Fruit fly (Drosophila melanogaster) whole organism, embryonic: ENCODE measurements around the gene Amacr.

Experiments used
- Aef1 ChIP-seq: fragments of 200-800 bp; sonication (Bioruptor generic); IDR thresholded peaks from 3 replicates; pipeline ENCODE4 v1.3.6; 2022; ENCODE audit warnings: missing biosample characterization, missing genetic modification characterization
- Antp ChIP-seq: fragments of 200-800 bp; sonication (Bioruptor generic); optimal IDR thresholded peaks from 3 replicates; lab custom pipeline; 2016; ENCODE audit warnings: missing biosample characterization, missing genetic modification characterization
- B-H2 ChIP-seq: fragments of 200-800 bp; sonication (Bioruptor generic); optimal IDR thresholded peaks from 2 replicates; lab custom pipeline; 2018; ENCODE audit warnings: missing biosample characterization, mild to moderate bottlenecking, missing genetic modification characterization
- CG10267 ChIP-seq: fragments of 200-800 bp; sonication (Bioruptor generic); optimal IDR thresholded peaks from 2 replicates; lab custom pipeline; 2018; ENCODE audit warnings: missing biosample characterization, mild to moderate bottlenecking, missing genetic modification characterization, moderate library complexity
- CG10462 ChIP-seq: fragments of 200-800 bp; sonication (Bioruptor generic); optimal IDR thresholded peaks from 2 replicates; lab custom pipeline; 2016; ENCODE audit warnings: missing biosample characterization, missing genetic modification characterization
- CG10654 ChIP-seq: fragments of 200-800 bp; sonication (Bioruptor generic); optimal IDR thresholded peaks from 2 replicates; lab custom pipeline; 2016; ENCODE audit warnings: missing biosample characterization, missing genetic modification characterization
- CG14014 ChIP-seq: fragments of 200-800 bp; sonication (Bioruptor generic); IDR thresholded peaks from 2 replicates; pipeline ENCODE4 v1.3.6; 2022; ENCODE audit warnings: missing biosample characterization, missing genetic modification characterization
- CG15514 ChIP-seq: fragments of 200-800 bp; sonication (Bioruptor generic); optimal IDR thresholded peaks from 3 replicates; lab custom pipeline; 2017; ENCODE audit warnings: missing biosample characterization, missing genetic modification characterization, mild to moderate bottlenecking, moderate library complexity, missing genetic modification reagents
- CG17912 ChIP-seq: fragments of 200-800 bp; sonication (Bioruptor generic); optimal IDR thresholded peaks from 2 replicates; lab custom pipeline; 2018; ENCODE audit warnings: missing biosample characterization, mild to moderate bottlenecking, missing genetic modification characterization
- CG2116 ChIP-seq: fragments of 200-800 bp; sonication (Bioruptor generic); optimal IDR thresholded peaks from 3 replicates; lab custom pipeline; 2018; ENCODE audit warnings: missing biosample characterization, mild to moderate bottlenecking, missing genetic modification characterization
- CG31224 ChIP-seq: fragments of 200-800 bp; sonication (Bioruptor generic); IDR thresholded peaks from 2 replicates; pipeline ENCODE4 v1.3.6; 2022; ENCODE audit warnings: missing biosample characterization, missing genetic modification characterization
- CG3847 ChIP-seq: fragments of 200-800 bp; sonication (Bioruptor generic); IDR thresholded peaks from 2 replicates; pipeline ENCODE4 v1.3.6; 2022; ENCODE audit warnings: missing biosample characterization, missing genetic modification characterization
- CG7963 ChIP-seq: fragments of 200-800 bp; sonication (Bioruptor generic); IDR thresholded peaks from 3 replicates; pipeline ENCODE4 v1.3.6; 2022; ENCODE audit warnings: missing biosample characterization, missing genetic modification characterization; ENCODE audit not compliant: partially characterized antibody
- CG8944 ChIP-seq: fragments of 200-800 bp; sonication (Bioruptor generic); optimal IDR thresholded peaks from 3 replicates; lab custom pipeline; 2016; ENCODE audit warnings: missing biosample characterization, missing genetic modification characterization
- CG9215 ChIP-seq: fragments of 200-800 bp; sonication (Bioruptor generic); IDR thresholded peaks from 2 replicates; pipeline ENCODE4 v1.3.6; 2022; ENCODE audit warnings: missing biosample characterization, missing genetic modification characterization
- Dad ChIP-seq: fragments of 200-800 bp; sonication (Bioruptor generic); optimal IDR thresholded peaks from 3 replicates; lab custom pipeline; 2016; ENCODE audit warnings: missing biosample characterization, missing genetic modification characterization
- Eip74EF ChIP-seq, 2 experiments: fragments of 200-800 bp in 1 of 2; fragments of >200 bp in 1 of 2; sonication (Bioruptor generic) in 1 of 2; optimal IDR thresholded peaks; 2 replicates each; lab custom pipeline; 2017 to 2019; ENCODE audit warnings: missing biosample characterization in 2 of 2, missing genetic modification characterization in 2 of 2, mild to moderate bottlenecking in 1 of 2, moderate library complexity in 1 of 2
- HmgD ChIP-seq: fragments of 200-800 bp; sonication (Bioruptor generic); optimal IDR thresholded peaks from 3 replicates; lab custom pipeline; 2016; ENCODE audit warnings: missing biosample characterization, missing genetic modification characterization
- Hr3 ChIP-seq: fragments of 200-800 bp; sonication (Bioruptor generic); optimal IDR thresholded peaks from 3 replicates; lab custom pipeline; 2016; ENCODE audit warnings: missing biosample characterization, missing genetic modification characterization
- NfI ChIP-seq: fragments of 200-800 bp; sonication (Bioruptor generic); optimal IDR thresholded peaks from 3 replicates; lab custom pipeline; 2018; ENCODE audit warnings: missing biosample characterization, mild to moderate bottlenecking, missing genetic modification characterization, moderate library complexity
- Pdp1 ChIP-seq, 2 experiments: fragments of 200-800 bp; sonication (Bioruptor generic); optimal IDR thresholded peaks; 3 replicates each; lab custom pipeline; 2016; ENCODE audit warnings: missing biosample characterization in 2 of 2, missing genetic modification characterization in 2 of 2, mild to moderate bottlenecking in 1 of 2, moderate library complexity in 1 of 2
- Ravus ChIP-seq: fragments of 200-800 bp; sonication (Bioruptor generic); IDR thresholded peaks from 2 replicates; pipeline ENCODE4 v1.3.6; 2022; ENCODE audit warnings: missing biosample characterization, missing genetic modification characterization
- Six4 ChIP-seq: fragments of 200-800 bp; sonication (Bioruptor generic); optimal IDR thresholded peaks from 2 replicates; lab custom pipeline; 2016; ENCODE audit warnings: missing biosample characterization, missing genetic modification characterization
- al ChIP-seq: fragments of 200-800 bp; sonication (Bioruptor generic); IDR thresholded peaks from 2 replicates; pipeline ENCODE4 v1.3.6; 2022; ENCODE audit warnings: missing biosample characterization, missing genetic modification characterization
- chif ChIP-seq, 2 experiments: fragments of 200-800 bp; sonication (Bioruptor generic); optimal IDR thresholded peaks; 3 replicates each; lab custom pipeline; 2016; ENCODE audit warnings: missing biosample characterization in 2 of 2, missing genetic modification characterization in 2 of 2
- chinmo ChIP-seq: fragments of 200-800 bp; sonication (Bioruptor generic); IDR thresholded peaks from 4 replicates; pipeline ENCODE4 v1.3.6; 2022; ENCODE audit warnings: missing biosample characterization, missing genetic modification characterization; ENCODE audit not compliant: partially characterized antibody
- chn ChIP-seq: fragments of 200-800 bp; sonication (Bioruptor generic); optimal IDR thresholded peaks from 2 replicates; lab custom pipeline; 2016; ENCODE audit warnings: missing biosample characterization, missing genetic modification characterization
- crc ChIP-seq: fragments of 200-800 bp; sonication (Bioruptor generic); optimal IDR thresholded peaks from 2 replicates; lab custom pipeline; 2016; ENCODE audit warnings: missing biosample characterization, missing genetic modification characterization
- crp ChIP-seq, 2 experiments: fragments of 200-800 bp; sonication (Bioruptor generic); optimal IDR thresholded peaks; 2 replicates in 1 of 2; 3 replicates in 1 of 2; lab custom pipeline; 2017; ENCODE audit warnings: missing biosample characterization in 2 of 2, missing genetic modification characterization in 2 of 2, mild to moderate bottlenecking in 1 of 2, moderate library complexity in 1 of 2
- dmrt11E ChIP-seq: fragments of 200-800 bp; sonication (Bioruptor generic); optimal IDR thresholded peaks from 3 replicates; lab custom pipeline; 2018; ENCODE audit warnings: missing biosample characterization, mild to moderate bottlenecking, missing genetic modification characterization, moderate library complexity
- en ChIP-seq: fragments of 200-800 bp; sonication (Bioruptor generic); optimal IDR thresholded peaks from 2 replicates; lab custom pipeline; 2016; ENCODE audit warnings: missing biosample characterization, missing genetic modification characterization
- fd64A ChIP-seq: fragments of 200-800 bp; sonication (Bioruptor generic); optimal IDR thresholded peaks from 3 replicates; lab custom pipeline; 2018; ENCODE audit warnings: missing biosample characterization, mild to moderate bottlenecking, missing genetic modification characterization
- gsb-n ChIP-seq: fragments of 200-800 bp; sonication (Bioruptor generic); optimal IDR thresholded peaks from 3 replicates; lab custom pipeline; 2018; ENCODE audit warnings: missing biosample characterization, mild to moderate bottlenecking, missing genetic modification characterization
- lilli ChIP-seq: fragments of 200-800 bp; sonication (Bioruptor generic); optimal IDR thresholded peaks from 3 replicates; lab custom pipeline; 2016; ENCODE audit warnings: missing biosample characterization, missing genetic modification characterization
- lola ChIP-seq, 3 experiments: fragments of >200 bp in 2 of 3; fragments of 200-800 bp in 1 of 3; sonication (Bioruptor generic) in 1 of 3; optimal IDR thresholded peaks; 2 replicates each; lab custom pipeline; 2017 to 2019; ENCODE audit warnings: missing biosample characterization in 3 of 3, missing genetic modification characterization in 3 of 3, mild to moderate bottlenecking in 1 of 3, moderate library complexity in 1 of 3
- maf-S ChIP-seq: fragments of 200-800 bp; sonication (Bioruptor generic); optimal IDR thresholded peaks from 2 replicates; lab custom pipeline; 2016; ENCODE audit warnings: missing biosample characterization, missing genetic modification characterization
- mam ChIP-seq: fragments of 200-800 bp; sonication (Bioruptor generic); optimal IDR thresholded peaks from 3 replicates; lab custom pipeline; 2016; ENCODE audit warnings: missing biosample characterization, missing genetic modification characterization
- pb ChIP-seq: fragments of 200-800 bp; sonication (Bioruptor generic); optimal IDR thresholded peaks from 3 replicates; lab custom pipeline; 2016; ENCODE audit warnings: missing biosample characterization, missing genetic modification characterization
- psq ChIP-seq: fragments of 200-800 bp; sonication (Bioruptor generic); optimal IDR thresholded peaks from 2 replicates; lab custom pipeline; 2017; ENCODE audit warnings: missing biosample characterization, missing genetic modification characterization
- rib ChIP-seq: fragments of 200-800 bp; sonication (Bioruptor generic); IDR thresholded peaks from 2 replicates; pipeline ENCODE4 v1.3.6; 2022; ENCODE audit warnings: missing biosample characterization, missing genetic modification characterization
- row ChIP-seq: fragments of 200-800 bp; sonication (Bioruptor generic); IDR thresholded peaks from 3 replicates; pipeline ENCODE4 v1.3.6; 2022; ENCODE audit warnings: missing biosample characterization, missing genetic modification characterization
- sd ChIP-seq: fragments of 200-800 bp; sonication (Bioruptor generic); optimal IDR thresholded peaks from 3 replicates; lab custom pipeline; 2018; ENCODE audit warnings: missing biosample characterization, mild to moderate bottlenecking, missing genetic modification characterization, moderate library complexity
- sens-2 ChIP-seq: fragments of 200-800 bp; sonication (Bioruptor generic); IDR thresholded peaks from 2 replicates; pipeline ENCODE4 v1.3.6; 2022; ENCODE audit warnings: missing biosample characterization, missing genetic modification characterization
- slbo ChIP-seq: fragments of 200-800 bp; sonication (Bioruptor generic); IDR thresholded peaks from 2 replicates; pipeline ENCODE4 v1.3.6; 2022; ENCODE audit warnings: missing biosample characterization, missing genetic modification characterization
- ssp ChIP-seq: fragments of 200-800 bp; sonication (Bioruptor generic); IDR thresholded peaks from 2 replicates; pipeline ENCODE4 v1.3.6; 2022; ENCODE audit warnings: missing biosample characterization, missing genetic modification characterization
- tll ChIP-seq, 2 experiments: fragments of 200-800 bp in 1 of 2; fragments of >200 bp in 1 of 2; sonication (Bioruptor generic) in 1 of 2; optimal IDR thresholded peaks; 2 replicates each; lab custom pipeline; 2017 to 2019; ENCODE audit warnings: missing biosample characterization in 2 of 2, missing genetic modification characterization in 2 of 2, mild to moderate bottlenecking in 1 of 2, moderate library complexity in 1 of 2
- trem ChIP-seq: fragments of 200-800 bp; optimal IDR thresholded peaks from 3 replicates; lab custom pipeline; 2019; ENCODE audit warnings: missing biosample characterization, mild to moderate bottlenecking, missing genetic modification characterization, moderate library complexity
- z ChIP-seq: fragments of 200-800 bp; sonication (Bioruptor generic); IDR thresholded peaks from 3 replicates; pipeline ENCODE4 v1.3.6; 2022; ENCODE audit warnings: missing biosample characterization, missing genetic modification characterization
- zen ChIP-seq: fragments of 200-800 bp; sonication (Bioruptor generic); optimal IDR thresholded peaks from 3 replicates; lab custom pipeline; 2018; ENCODE audit warnings: missing biosample characterization, mild to moderate bottlenecking, missing genetic modification characterization, moderate library complexity

Gene Amacr

dm6 chr2L:20734066-20734686 is 18.0 kb downstream of the Amacr start, which contains the start of gene TM9SF2 (continued):
- TF ChIP-seq lilli, result peak; percentile 56
- no peak for TF ChIP-seq CG2116 (GFP tag; lab: Kevin White, UChicago)
- 0 out of 2 replicates have a peak, but pooled peaks have one; percentile 19 for TF ChIP-seq al (GFP tag; lab: Robert Waterston, UW)
- peak; percentile 23 for TF ChIP-seq Antp
- no peak for TF ChIP-seq crc
- TF ChIP-seq psq (GFP tag; lab: Kevin White, UChicago), result no peak
- TF ChIP-seq CG10462, result no peak
- TF ChIP-seq Pdp1 (GFP tag; optimal IDR thresholded peaks at IDR 0.05; lab: Kevin White, UChicago), result peak in 1 of 2 experiments; percentile 27
- peak; percentile 64 for TF ChIP-seq CG3847 (GFP tag; lab: Robert Waterston, UW)
- TF ChIP-seq rib (GFP tag; lab: Robert Waterston, UW), result no peak
- TF ChIP-seq tll (GFP tag; optimal IDR thresholded peaks at IDR 0.05; lab: Kevin White, UChicago), result no peak
- peak in 1 of 2 experiments; percentile 68 for TF ChIP-seq crp (GFP tag; optimal IDR thresholded peaks at IDR 0.05; lab: Kevin White, UChicago)
- TF ChIP-seq maf-S (GFP tag; lab: Kevin White, UChicago), result no peak
- peak; percentile 60 for TF ChIP-seq row (GFP tag; lab: Robert Waterston, UW)
- TF ChIP-seq NfI (GFP tag; lab: Kevin White, UChicago), result peak; percentile 18
- no peak for TF ChIP-seq pb
- TF ChIP-seq Eip74EF (GFP tag; optimal IDR thresholded peaks at IDR 0.05; lab: Kevin White, UChicago), result no peak
- TF ChIP-seq dmrt11E, result no peak
- no peak for TF ChIP-seq lola (GFP tag; optimal IDR thresholded peaks at IDR 0.05; lab: Kevin White, UChicago)
- peak; percentile 39; the same call in 1 of the 3 replicates for TF ChIP-seq Aef1 (GFP tag; lab: Robert Waterston, UW)
- no peak for TF ChIP-seq chinmo (GFP tag; lab: Robert Waterston, UW)
- peak; percentile 36 for TF ChIP-seq chn (GFP tag; lab: Kevin White, UChicago)
- no peak for TF ChIP-seq CG10267 (tag; lab: Kevin White, UChicago)
- TF ChIP-seq fd64A (GFP tag; lab: Kevin White, UChicago), result no peak
- peak; percentile 65 for TF ChIP-seq CG15514 (GFP tag; lab: Kevin White, UChicago)
- peak; percentile 40; the same call in 1 of the 2 replicates for TF ChIP-seq CG9215
- peak; percentile 23 for TF ChIP-seq B-H2
- TF ChIP-seq CG7963 (GFP tag; lab: Robert Waterston, UW), result no peak
- TF ChIP-seq Ravus (GFP tag; lab: Robert Waterston, UW), result no peak
- no peak for TF ChIP-seq sd (tag; lab: Kevin White, UChicago)
- no peak for TF ChIP-seq gsb-n
- TF ChIP-seq mam (GFP tag; lab: Kevin White, UChicago), result peak; percentile 56
- TF ChIP-seq ssp (GFP tag; lab: Robert Waterston, UW), result peak; percentile 23; the same call in 1 of the 2 replicates
- 0 out of 2 replicates have a peak, but pooled peaks have one; percentile 28 for TF ChIP-seq CG31224 (GFP tag; lab: Robert Waterston, UW)
- TF ChIP-seq CG14014 (GFP tag; lab: Robert Waterston, UW), result peak; percentile 22; the same call in 1 of the 2 replicates
- TF ChIP-seq en (GFP tag; lab: Kevin White, UChicago), result no peak
- TF ChIP-seq zen, result no peak
- TF ChIP-seq Hr3 (GFP tag; lab: Kevin White, UChicago), result peak; percentile 35
- TF ChIP-seq trem (tag; lab: Kevin White, UChicago), result peak; percentile 98
- peak in 1 of 2 experiments; percentile 2 for TF ChIP-seq chif (GFP tag; optimal IDR thresholded peaks at IDR 0.05; lab: Kevin White, UChicago)
- no peak for TF ChIP-seq Six4 (GFP tag; lab: Kevin White, UChicago)
- TF ChIP-seq CG10654 (GFP tag; lab: Kevin White, UChicago), result peak; percentile 0
- TF ChIP-seq CG17912 (GFP tag; lab: Kevin White, UChicago), result no peak
- TF ChIP-seq Dad (GFP tag; lab: Kevin White, UChicago), result no peak
- TF ChIP-seq sens-2 (GFP tag; lab: Robert Waterston, UW), result 0 out of 2 replicates have a peak, but pooled peaks have one; percentile 8
- TF ChIP-seq z, result no peak
- TF ChIP-seq slbo (GFP tag; lab: Robert Waterston, UW), result peak; percentile 74
- peak; percentile 36 for TF ChIP-seq HmgD (GFP tag; lab: Kevin White, UChicago)
- peak; percentile 23 for TF ChIP-seq CG8944 (GFP tag; lab: Kevin White, UChicago)
